Fruit fly (Drosophila melanogaster) whole organism, embryonic: ENCODE data around the gene CG43401.

Experiments used
- Antp ChIP-seq: fragments of 200-800 bp; sonication (Bioruptor generic); optimal IDR thresholded peaks from 3 replicates; lab custom pipeline; 2016; ENCODE audit warnings: missing biosample characterization, missing genetic modification characterization
- eve ChIP-seq, 2 experiments: fragments of >200 bp; optimal IDR thresholded peaks; 2 replicates each; lab custom pipeline; 2017; ENCODE audit warnings: missing biosample characterization in 2 of 2, missing genetic modification characterization in 2 of 2

DNA sequence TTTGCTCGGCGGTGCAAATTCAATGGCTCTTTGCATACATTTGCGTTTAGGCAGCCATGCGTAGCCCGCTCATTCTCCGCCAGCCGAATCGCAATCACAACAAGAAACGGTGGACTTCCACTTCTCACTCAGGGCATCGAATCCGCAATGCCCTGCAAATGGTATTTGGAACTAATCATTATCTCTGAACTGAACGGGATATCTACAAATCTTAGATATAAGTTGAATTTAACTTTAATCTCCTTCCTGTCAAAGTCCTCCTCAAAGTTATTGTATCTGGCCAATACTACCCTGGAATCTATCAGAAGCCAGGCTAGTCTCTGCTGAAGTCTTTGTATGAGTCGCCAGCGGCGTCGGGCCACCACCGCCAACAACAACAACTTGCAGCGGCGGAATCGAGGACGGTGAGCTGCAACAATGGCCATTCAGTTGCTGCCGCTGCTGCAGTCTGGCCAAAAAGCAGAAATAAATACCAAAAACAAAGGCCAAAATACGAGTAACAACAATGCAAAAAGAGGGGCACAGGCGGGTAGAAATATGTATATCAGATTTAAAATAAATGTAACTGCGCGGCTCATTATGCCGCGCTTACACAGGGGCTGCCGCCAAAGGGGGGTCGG lies 30.4 kb downstream of the CG43401 start:
- no peak for TF ChIP-seq Antp (GFP tag; lab: Kevin White, UChicago)
- no peak for TF ChIP-seq eve (GFP tag; optimal IDR thresholded peaks at IDR 0.05; lab: Kevin White, UChicago)
